Worm (Caenorhabditis elegans) whole organism, L4 larva: ENCODE measurements around the gene pph-4.1.

Experiments used
- D1046.2 ChIP-seq: fragments of 200-800 bp; sonication (Bioruptor generic); IDR thresholded peaks from 2 replicates; pipeline ENCODE4 v1.3.6; 2022; ENCODE audit warnings: missing genetic modification characterization, missing compliant biosample characterization
- F26F4.8 ChIP-seq: fragments of 200-800 bp; sonication (Bioruptor generic); conservative IDR thresholded peaks from 2 replicates; pipeline ENCODE4 v1.3.6; 2022; ENCODE audit warnings: missing genetic modification characterization, missing compliant biosample characterization
- F49E8.2 ChIP-seq: sonication (generic microtip); optimal IDR thresholded peaks from 2 replicates; lab custom pipeline; 2016; ENCODE audit warnings: missing compliant biosample characterization, mild to moderate bottlenecking, missing genetic modification characterization, borderline replicate concordance
- R02D3.7 ChIP-seq: fragments of 150-350 bp; sonication (generic microtip); optimal IDR thresholded peaks from 3 replicates; lab custom pipeline; 2014; ENCODE audit warnings: missing biosample characterization, missing genetic modification characterization
- arid-1 ChIP-seq: fragments of 200-800 bp; sonication (Bioruptor generic); conservative IDR thresholded peaks from 2 replicates; pipeline ENCODE4 v1.3.6; 2022; ENCODE audit warnings: missing genetic modification reagents, missing genetic modification characterization, missing compliant biosample characterization
- attf-4 ChIP-seq: sonication (generic microtip); optimal IDR thresholded peaks from 3 replicates; lab custom pipeline; 2017; ENCODE audit warnings: missing biosample characterization, missing genetic modification characterization
- ceh-28 ChIP-seq: fragments of 150-350 bp; optimal IDR thresholded peaks from 2 replicates; lab custom pipeline; 2014; ENCODE audit warnings: missing biosample characterization, missing genetic modification reagents, missing genetic modification characterization
- ceh-62 ChIP-seq: sonication (generic microtip); optimal IDR thresholded peaks from 2 replicates; lab custom pipeline; 2017; ENCODE audit warnings: missing biosample characterization, missing genetic modification characterization
- ceh-82 ChIP-seq: sonication (generic microtip); optimal IDR thresholded peaks from 2 replicates; lab custom pipeline; 2017; ENCODE audit warnings: missing biosample characterization, missing genetic modification characterization
- ctbp-1 ChIP-seq: fragments of 200-800 bp; sonication (Bioruptor generic); IDR thresholded peaks from 2 replicates; pipeline ENCODE4 v1.3.6; 2022; ENCODE audit warnings: missing genetic modification reagents, missing genetic modification characterization, missing compliant biosample characterization
- daf-12 ChIP-seq: fragments of 150-350 bp; optimal IDR thresholded peaks from 2 replicates; lab custom pipeline; 2014; ENCODE audit warnings: missing biosample characterization, missing genetic modification reagents, missing genetic modification characterization
- dmd-6 ChIP-seq: fragments of 200-800 bp; sonication (Bioruptor generic); IDR thresholded peaks from 2 replicates; pipeline ENCODE4 v1.3.6; 2022; ENCODE audit warnings: missing genetic modification reagents, missing genetic modification characterization, missing compliant biosample characterization
- dpl-1 ChIP-seq: fragments of 150-350 bp; optimal IDR thresholded peaks from 2 replicates; lab custom pipeline; 2014; ENCODE audit warnings: missing biosample characterization, missing genetic modification reagents, missing genetic modification characterization
- duxl-1 ChIP-seq: sonication (generic microtip); optimal IDR thresholded peaks from 2 replicates; lab custom pipeline; 2016; ENCODE audit warnings: mild to moderate bottlenecking, missing genetic modification characterization, moderate library complexity, missing compliant biosample characterization; ENCODE audit not compliant: poor library complexity
- egl-43 ChIP-seq: fragments of 200-800 bp; sonication (Bioruptor generic); IDR thresholded peaks from 2 replicates; pipeline ENCODE4 v1.3.6; 2022; ENCODE audit warnings: missing genetic modification reagents, missing genetic modification characterization, missing compliant biosample characterization
- fkh-10 ChIP-seq: fragments of 150-350 bp; optimal IDR thresholded peaks from 2 replicates; lab custom pipeline; 2014; ENCODE audit warnings: missing biosample characterization, missing genetic modification reagents, missing genetic modification characterization
- fos-1 ChIP-seq: fragments of 150-350 bp; optimal IDR thresholded peaks from 2 replicates; lab custom pipeline; 2014; ENCODE audit warnings: missing biosample characterization, missing genetic modification characterization
- gei-8 ChIP-seq: fragments of 200-800 bp; sonication (Bioruptor generic); optimal IDR thresholded peaks from 2 replicates; lab custom pipeline; 2018; ENCODE audit warnings: mild to moderate bottlenecking, missing genetic modification characterization, missing compliant biosample characterization
- hif-1 ChIP-seq, 2 experiments: sonication (generic microtip); optimal IDR thresholded peaks; 2 replicates each; lab custom pipeline; 2016 to 2017; ENCODE audit warnings: missing compliant biosample characterization in 2 of 2, missing genetic modification characterization in 2 of 2, missing genetic modification reagents in 2 of 2, missing genotype in 2 of 2, mild to moderate bottlenecking in 1 of 2
- hmg-1.1 ChIP-seq: fragments of 200-800 bp; sonication (Bioruptor generic); IDR thresholded peaks from 2 replicates; pipeline ENCODE4 v1.3.6; 2022; ENCODE audit warnings: missing genetic modification reagents, missing genetic modification characterization, missing compliant biosample characterization
- lin-1 ChIP-seq: fragments of 200-800 bp; sonication (Bioruptor generic); IDR thresholded peaks from 2 replicates; pipeline ENCODE4 v1.3.6; 2022; ENCODE audit warnings: missing genetic modification reagents, missing genetic modification characterization, missing compliant biosample characterization
- lin-13 ChIP-seq: fragments of 150-350 bp; optimal IDR thresholded peaks from 2 replicates; lab custom pipeline; 2014; ENCODE audit warnings: missing biosample characterization, missing genetic modification reagents, missing genetic modification characterization
- lin-15B ChIP-seq: fragments of 150-350 bp; sonication (generic microtip); optimal IDR thresholded peaks from 3 replicates; lab custom pipeline; 2014; ENCODE audit warnings: missing biosample characterization, missing genetic modification characterization
- lin-29 ChIP-seq: fragments of 200-800 bp; sonication (Bioruptor generic); IDR thresholded peaks from 2 replicates; pipeline ENCODE4 v1.3.6; 2022; ENCODE audit warnings: missing genetic modification reagents, missing genetic modification characterization, missing compliant biosample characterization
- lin-39 ChIP-seq: fragments of 150-350 bp; optimal IDR thresholded peaks from 2 replicates; lab custom pipeline; 2014; ENCODE audit warnings: missing biosample characterization, missing genetic modification reagents, missing genetic modification characterization
- lir-3 ChIP-seq: sonication (generic microtip); optimal IDR thresholded peaks from 2 replicates; lab custom pipeline; 2016; ENCODE audit warnings: mild to moderate bottlenecking, missing genetic modification characterization, missing compliant biosample characterization
- lsy-2 ChIP-seq, 2 experiments: fragments of 150-350 bp in 1 of 2; sonication (generic microtip) in 1 of 2; optimal IDR thresholded peaks; 2 replicates each; lab custom pipeline; 2014 to 2017; ENCODE audit warnings: missing biosample characterization in 2 of 2, missing genetic modification characterization in 2 of 2
- madf-5 ChIP-seq, 2 experiments: fragments of 200-800 bp; sonication (Bioruptor generic); IDR thresholded peaks; 2 replicates each; pipeline ENCODE4 v1.3.6; 2022; ENCODE audit warnings: missing compliant biosample characterization in 2 of 2, missing genetic modification characterization in 2 of 2
- mdl-1 ChIP-seq, 2 experiments: fragments of 150-350 bp in 1 of 2; sonication (generic microtip) in 1 of 2; optimal IDR thresholded peaks; 2 replicates each; lab custom pipeline; 2014 to 2017; ENCODE audit warnings: missing biosample characterization in 2 of 2, missing genetic modification characterization in 2 of 2
- mep-1 ChIP-seq: fragments of 150-350 bp; sonication (generic microtip); optimal IDR thresholded peaks from 3 replicates; lab custom pipeline; 2014; ENCODE audit warnings: missing biosample characterization, missing genetic modification characterization
- mes-2 ChIP-seq: sonication (generic microtip); optimal IDR thresholded peaks from 2 replicates; lab custom pipeline; 2016; ENCODE audit warnings: missing genotype, mild to moderate bottlenecking, missing genetic modification characterization, missing compliant biosample characterization; ENCODE audit not compliant: poor library complexity, severe bottlenecking
- mxl-3 ChIP-seq: fragments of 200-800 bp; sonication (Bioruptor generic); optimal IDR thresholded peaks from 2 replicates; lab custom pipeline; 2018; ENCODE audit warnings: mild to moderate bottlenecking, missing genetic modification characterization, missing compliant biosample characterization
- nhr-10 ChIP-seq: fragments of 150-350 bp; optimal IDR thresholded peaks from 2 replicates; lab custom pipeline; 2014; ENCODE audit warnings: missing biosample characterization, missing genetic modification characterization
- nhr-11 ChIP-seq: fragments of 150-350 bp; optimal IDR thresholded peaks from 2 replicates; lab custom pipeline; 2014; ENCODE audit warnings: missing biosample characterization, missing genetic modification characterization
- nhr-111 ChIP-seq: fragments of 200-800 bp; sonication (Bioruptor generic); optimal IDR thresholded peaks from 2 replicates; lab custom pipeline; 2018; ENCODE audit warnings: mild to moderate bottlenecking, missing genetic modification characterization, missing compliant biosample characterization
- nhr-237 ChIP-seq: sonication (generic microtip); optimal IDR thresholded peaks from 2 replicates; lab custom pipeline; 2017; ENCODE audit warnings: missing biosample characterization, missing genetic modification characterization
- nhr-25 ChIP-seq: sonication (generic microtip); optimal IDR thresholded peaks from 2 replicates; lab custom pipeline; 2017; ENCODE audit warnings: missing genetic modification characterization, mild to moderate bottlenecking, missing compliant biosample characterization, antibody characterized with exemption, moderate library complexity, borderline replicate concordance; ENCODE audit not compliant: insufficient read depth
- nhr-41 ChIP-seq: fragments of 200-800 bp; sonication (Bioruptor generic); IDR thresholded peaks from 2 replicates; pipeline ENCODE4 v1.3.6; 2022; ENCODE audit warnings: missing genetic modification reagents, missing genetic modification characterization, missing compliant biosample characterization
- nhr-42 ChIP-seq: fragments of 200-800 bp; sonication (Bioruptor generic); IDR thresholded peaks from 2 replicates; pipeline ENCODE4 v1.3.6; 2022; ENCODE audit warnings: missing genetic modification characterization, missing compliant biosample characterization
- nhr-76 ChIP-seq: fragments of 150-350 bp; optimal IDR thresholded peaks from 2 replicates; lab custom pipeline; 2014; ENCODE audit warnings: missing biosample characterization, missing genetic modification characterization
- nhr-77 ChIP-seq: fragments of 150-350 bp; optimal IDR thresholded peaks from 2 replicates; lab custom pipeline; 2014; ENCODE audit warnings: missing biosample characterization, missing genetic modification characterization
- pha-4 ChIP-seq, 2 experiments: fragments of 150-350 bp in 1 of 2; fragments of 200-800 bp in 1 of 2; sonication (Bioruptor generic) in 1 of 2; IDR thresholded peaks in 1 of 2; optimal IDR thresholded peaks in 1 of 2; 2 replicates each; pipeline versions ENCODE4 v1.3.6 to Lab custom; 2014 to 2022; ENCODE audit warnings: missing genetic modification characterization in 2 of 2, missing genetic modification reagents in 2 of 2, missing biosample characterization in 1 of 2, missing compliant biosample characterization in 1 of 2
- php-3 ChIP-seq: fragments of 200-800 bp; sonication (Bioruptor generic); IDR thresholded peaks from 2 replicates; pipeline ENCODE4 v1.3.6; 2022; ENCODE audit warnings: missing genetic modification reagents, missing genetic modification characterization, missing compliant biosample characterization
- pqm-1 ChIP-seq: sonication (generic microtip); optimal IDR thresholded peaks from 2 replicates; lab custom pipeline; 2017; ENCODE audit warnings: missing biosample characterization, missing genetic modification characterization
- snpc-1.2 ChIP-seq: fragments of 200-800 bp; sonication (Bioruptor generic); IDR thresholded peaks from 2 replicates; pipeline ENCODE4 v1.3.6; 2022; ENCODE audit warnings: missing genetic modification reagents, missing genetic modification characterization, missing compliant biosample characterization
- snpc-4 ChIP-seq: fragments of 150-350 bp; optimal IDR thresholded peaks from 2 replicates; lab custom pipeline; 2014; ENCODE audit warnings: missing biosample characterization, missing genetic modification characterization
- spr-1 ChIP-seq: sonication (generic microtip); optimal IDR thresholded peaks from 2 replicates; lab custom pipeline; 2016; ENCODE audit warnings: mild to moderate bottlenecking, missing genetic modification characterization, missing compliant biosample characterization
- unc-130 ChIP-seq: sonication (generic microtip); optimal IDR thresholded peaks from 2 replicates; lab custom pipeline; 2016; ENCODE audit warnings: missing genetic modification reagents, missing genetic modification characterization, missing compliant biosample characterization
- zfp-2 ChIP-seq: sonication (generic microtip); optimal IDR thresholded peaks from 2 replicates; lab custom pipeline; 2016; ENCODE audit warnings: mild to moderate bottlenecking, missing genetic modification characterization, missing compliant biosample characterization
- zip-11 ChIP-seq: fragments of 200-800 bp; sonication (Bioruptor generic); IDR thresholded peaks from 2 replicates; pipeline ENCODE4 v1.3.6; 2022; ENCODE audit warnings: missing genetic modification characterization, missing compliant biosample characterization
- ztf-11 ChIP-seq: fragments of 150-350 bp; optimal IDR thresholded peaks from 2 replicates; lab custom pipeline; 2014; ENCODE audit warnings: missing biosample characterization, missing genetic modification characterization
- ztf-7 ChIP-seq: fragments of 150-350 bp; optimal IDR thresholded peaks from 2 replicates; lab custom pipeline; 2014; ENCODE audit warnings: missing biosample characterization, missing genetic modification characterization

Gene pph-4.1

ce11 chrIII:12318794-12319193 lies 32.3 kb downstream of the pph-4.1 start, which contains the start of gene Y75B8A.28 (continued):
- TF ChIP-seq nhr-42 (no peak), nhr-10 (tag; lab: Kevin White, UChicago) (no peak), nhr-77 (tag; lab: Kevin White, UChicago) (peak; percentile 47), nhr-25 (tag; lab: Kevin White, UChicago) (no peak), zfp-2 (no peak), unc-130 (GFP tag; lab: Kevin White, UChicago) (no peak), ctbp-1 (GFP tag; lab: Robert Waterston, UW) (no peak), lin-1 (GFP tag; lab: Robert Waterston, UW) (peak; percentile 67; the same call in 1 of the 2 replicates), nhr-111 (GFP tag; lab: Kevin White, UChicago) (no peak), duxl-1 (no peak), hmg-1.1 (GFP tag; lab: Robert Waterston, UW) (no peak), zip-11 (GFP tag; lab: Robert Waterston, UW) (no peak), egl-43 (GFP tag; lab: Robert Waterston, UW) (no peak), lin-13 (no peak), nhr-237 (tag; lab: Kevin White, UChicago) (no peak), nhr-11 (tag; lab: Kevin White, UChicago) (no peak), mep-1 (tag; lab: Kevin White, UChicago) (no peak), ceh-28 (tag; lab: Kevin White, UChicago) (no peak), ceh-82 (tag; lab: Kevin White, UChicago) (no peak), snpc-1.2 (no peak), php-3 (GFP tag; lab: Robert Waterston, UW) (0 out of 2 replicates have a peak, but pooled peaks have one; percentile 24), lin-29 (GFP tag; lab: Robert Waterston, UW) (no peak), ceh-62 (no peak), lin-39 (tag; lab: Kevin White, UChicago) (no peak), nhr-76 (tag; lab: Kevin White, UChicago) (no peak), D1046.2 (GFP tag; lab: Robert Waterston, UW) (no peak), arid-1 (GFP tag; lab: Robert Waterston, UW) (no peak), daf-12 (tag; lab: Kevin White, UChicago) (no peak), lsy-2 (tag; optimal IDR thresholded peaks at IDR 0.05; lab: Kevin White, UChicago) (peak in 1 of 2 experiments; percentile 34), dpl-1 (GFP tag; lab: Kevin White, UChicago) (no peak), fkh-10 (GFP tag; lab: Kevin White, UChicago) (no peak), pha-4 (GFP tag; IDR thresholded peaks at IDR 0.05; lab: Robert Waterston, UW) (no peak), pha-4 (tag; optimal IDR thresholded peaks at IDR 0.05; lab: Kevin White, UChicago) (no peak), mes-2 (tag; lab: Kevin White, UChicago) (peak; percentile 13), lin-15B (tag; lab: Kevin White, UChicago) (no peak), gei-8 (GFP tag; lab: Kevin White, UChicago) (no peak), snpc-4 (tag; lab: Kevin White, UChicago) (no peak), madf-5 (GFP tag; IDR thresholded peaks at IDR 0.05; lab: Robert Waterston, UW) (no peak), R02D3.7 (tag; lab: Kevin White, UChicago) (no peak), spr-1 (tag; lab: Kevin White, UChicago) (no peak), mdl-1 (tag; optimal IDR thresholded peaks at IDR 0.05; lab: Kevin White, UChicago) (no peak), F49E8.2 (tag; lab: Kevin White, UChicago) (no peak), hif-1 (tag; optimal IDR thresholded peaks at IDR 0.05; lab: Kevin White, UChicago) (no peak), fos-1 (tag; lab: Kevin White, UChicago) (no peak), ztf-7 (tag; lab: Kevin White, UChicago) (no peak), lir-3 (tag; lab: Kevin White, UChicago) (no peak), pqm-1 (tag; lab: Kevin White, UChicago) (peak; percentile 94), mxl-3 (GFP tag; lab: Kevin White, UChicago) (no peak), F26F4.8 (GFP tag; lab: Robert Waterston, UW) (no peak), ztf-11 (tag; lab: Kevin White, UChicago) (no peak), nhr-41 (GFP tag; lab: Robert Waterston, UW) (peak; percentile 45; the same call in 1 of the 2 replicates), attf-4 (tag; lab: Kevin White, UChicago) (no peak), dmd-6 (GFP tag; lab: Robert Waterston, UW) (peak; percentile 88)
